In the genomic region with DNA sequence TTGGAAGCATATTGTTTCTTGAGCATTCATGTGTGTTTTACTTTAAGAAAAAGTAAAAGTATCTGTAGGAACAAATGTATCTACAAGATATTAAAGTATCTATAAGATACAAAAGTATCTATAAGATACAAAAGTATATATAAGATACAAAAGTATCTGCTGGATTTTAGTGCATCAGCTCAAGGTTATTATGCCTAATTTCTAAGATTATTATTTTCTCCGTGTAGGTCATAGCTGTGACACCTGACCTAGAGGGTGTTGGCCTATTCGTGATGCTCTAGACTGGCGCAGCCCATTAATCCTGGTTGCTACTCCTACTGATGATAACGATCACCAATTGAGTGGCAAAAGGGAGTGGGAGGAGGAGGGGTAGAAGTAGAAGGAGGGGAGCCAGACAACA, we compare ENCODE assay signal across 1 fruit fly cellular context.
TF ChIP-seq lines count a peak whose summit lies in the region.

No protein-coding gene starts in this region.

TF ChIP-seq in whole organism, prepupa, 60 proteins besides CTCF, POLR2A, EP300 and RAD21 (continued from another document):
- TF ChIP-seq CG9139 (GFP tag; optimal IDR thresholded peaks at IDR 0.05; lab: Kevin White, UChicago) (peak; percentile 26), Sox102F (GFP tag; optimal IDR thresholded peaks at IDR 0.05; lab: Kevin White, UChicago) (no peak), Ets21C (GFP tag; optimal IDR thresholded peaks at IDR 0.05; lab: Kevin White, UChicago) (no peak), CG32006 (GFP tag; optimal IDR thresholded peaks at IDR 0.05; lab: Kevin White, UChicago) (peak; percentile 36), CG34406 (GFP tag; optimal IDR thresholded peaks at IDR 0.05; lab: Kevin White, UChicago) (no peak), fd85E (GFP tag; optimal IDR thresholded peaks at IDR 0.05; lab: Kevin White, UChicago) (no peak), CG11902 (GFP tag; optimal IDR thresholded peaks at IDR 0.05; lab: Kevin White, UChicago) (no peak), CG6808 (GFP tag; optimal IDR thresholded peaks at IDR 0.05; lab: Kevin White, UChicago) (peak; percentile 24), ss (GFP tag; optimal IDR thresholded peaks at IDR 0.05; lab: Kevin White, UChicago) (peak in 1 of 2 experiments; percentile 40), Eip75B (GFP tag; optimal IDR thresholded peaks at IDR 0.05; lab: Kevin White, UChicago) (no peak), salr (GFP tag; optimal IDR thresholded peaks at IDR 0.05; lab: Kevin White, UChicago) (no peak), CG6854 (GFP tag; optimal IDR thresholded peaks at IDR 0.05; lab: Kevin White, UChicago) (no peak), CG4318 (GFP tag; optimal IDR thresholded peaks at IDR 0.05; lab: Kevin White, UChicago) (no peak), CG8319 (GFP tag; optimal IDR thresholded peaks at IDR 0.05; lab: Kevin White, UChicago) (no peak), CG7368 (GFP tag; optimal IDR thresholded peaks at IDR 0.05; lab: Kevin White, UChicago) (no peak), OdsH (GFP tag; optimal IDR thresholded peaks at IDR 0.05; lab: Kevin White, UChicago) (peak; percentile 19), acj6 (GFP tag; optimal IDR thresholded peaks at IDR 0.05; lab: Kevin White, UChicago) (peak; percentile 42), eg (GFP tag; IDR thresholded peaks at IDR 0.05; lab: Robert Waterston, UW) (no peak), Sox15 (GFP tag; optimal IDR thresholded peaks at IDR 0.05; lab: Kevin White, UChicago) (peak; percentile 2), CG11294 (GFP tag; IDR thresholded peaks at IDR 0.05; lab: Robert Waterston, UW) (no peak), Eip78C (GFP tag; lab: Kevin White, UChicago) (peak; percentile 88), Sox14 (GFP tag; optimal IDR thresholded peaks at IDR 0.05; lab: Kevin White, UChicago) (no peak), cyc (GFP tag; optimal IDR thresholded peaks at IDR 0.05; lab: Kevin White, UChicago) (no peak), CG1621 (tag; optimal IDR thresholded peaks at IDR 0.05; lab: Kevin White, UChicago) (no peak), CG8119 (GFP tag; IDR thresholded peaks at IDR 0.05; lab: Robert Waterston, UW) (no peak), fd59A (GFP tag; optimal IDR thresholded peaks at IDR 0.05; lab: Kevin White, UChicago) (peak; percentile 44), Eip93F (GFP tag; optimal IDR thresholded peaks at IDR 0.05; lab: Kevin White, UChicago) (no peak), CG8632 (GFP tag; optimal IDR thresholded peaks at IDR 0.05; lab: Kevin White, UChicago) (no peak), CG15336 (GFP tag; IDR thresholded peaks at IDR 0.05; lab: Robert Waterston, UW) (no peak), CG11762 (GFP tag; optimal IDR thresholded peaks at IDR 0.05; lab: Kevin White, UChicago; ENCODE audit: insufficient read depth) (peak; percentile 8), CG10669 (GFP tag; optimal IDR thresholded peaks at IDR 0.05; lab: Kevin White, UChicago) (peak; percentile 48), Hr39 (GFP tag; optimal IDR thresholded peaks at IDR 0.05; lab: Kevin White, UChicago) (peak; percentile 3), CG6276 (GFP tag; optimal IDR thresholded peaks at IDR 0.05; lab: Kevin White, UChicago) (no peak)
